Worm (Caenorhabditis elegans): ENCODE results near the gene C16A3.6.
A peak's percentile ranks its signal among the peaks of the same experiment; 100 is the strongest.

DNA sequence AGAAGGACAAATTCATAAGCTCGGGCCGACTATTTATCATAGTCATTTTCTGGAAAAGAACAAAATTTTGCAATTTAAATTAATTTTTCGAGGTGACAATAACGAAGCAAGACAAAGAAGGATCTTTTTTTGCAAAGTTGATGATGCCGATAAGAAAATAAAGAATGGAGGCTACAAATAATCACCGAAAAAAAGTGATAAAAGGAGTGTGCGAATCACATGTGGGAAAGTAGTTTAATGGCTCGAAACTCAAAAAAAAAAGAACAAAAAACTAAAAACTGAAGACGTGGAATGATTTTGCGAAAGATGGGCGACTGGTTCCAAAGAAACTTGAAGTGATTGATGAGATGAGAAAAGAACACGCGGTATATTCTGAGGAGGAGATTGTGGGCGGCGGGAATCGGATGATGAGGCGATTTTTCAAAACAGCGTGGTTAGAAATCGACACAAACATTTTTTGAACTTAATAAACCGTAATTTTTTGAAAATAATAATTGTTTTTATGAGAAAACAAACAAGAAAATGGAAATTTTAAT, 40.5 kb downstream of the C16A3.6 start, which contains the start of gene atgl-1:
- no peak for TF ChIP-seq aly-2 (tag; optimal IDR thresholded peaks at IDR 0.05)
- TF ChIP-seq mdl-1 (tag; optimal IDR thresholded peaks at IDR 0.05) = peak in 1 of 2 experiments; percentile 19
